Worm (Caenorhabditis elegans) whole organism, midembryonic: ENCODE data around the gene yars-2.

Experiments
- T22C8.4 ChIP-seq: fragments of 200-800 bp; sonication (Bioruptor generic); IDR thresholded peaks from 2 replicates; pipeline ENCODE4 v1.3.6; 2022; ENCODE audit warnings: missing genetic modification characterization, missing compliant biosample characterization
- cog-1 ChIP-seq: sonication (generic microtip); optimal IDR thresholded peaks from 2 replicates; lab custom pipeline; 2016; ENCODE audit warnings: missing genetic modification characterization, missing compliant biosample characterization
- flt-1 ChIP-seq: fragments of 200-800 bp; sonication (Bioruptor generic); IDR thresholded peaks from 2 replicates; pipeline ENCODE4 v1.3.6; 2022; ENCODE audit warnings: missing genetic modification characterization, missing compliant biosample characterization
- med-1 ChIP-seq: sonication (generic microtip); optimal IDR thresholded peaks from 2 replicates; lab custom pipeline; 2017; ENCODE audit warnings: missing genetic modification characterization, mild to moderate bottlenecking, missing compliant biosample characterization, antibody characterized with exemption, missing genetic modification reagents; ENCODE audit not compliant: insufficient read depth
- ref-1 ChIP-seq: fragments of 200-800 bp; sonication (Bioruptor generic); conservative IDR thresholded peaks from 2 replicates; pipeline ENCODE4 v1.3.6; 2022; ENCODE audit warnings: missing genetic modification reagents, missing genetic modification characterization, missing compliant biosample characterization
- tab-1 ChIP-seq: fragments of 200-800 bp; sonication (Bioruptor generic); IDR thresholded peaks from 2 replicates; pipeline ENCODE4 v1.3.6; 2022; ENCODE audit warnings: missing genetic modification characterization, missing compliant biosample characterization
- ztf-23 ChIP-seq: fragments of 200-800 bp; sonication (Bioruptor generic); IDR thresholded peaks from 2 replicates; pipeline ENCODE4 v1.3.6; 2022; ENCODE audit warnings: missing genetic modification reagents, missing genetic modification characterization, missing compliant biosample characterization
- ztf-29 ChIP-seq: fragments of 200-800 bp; sonication (Bioruptor generic); IDR thresholded peaks from 2 replicates; pipeline ENCODE4 v1.3.6; 2022; ENCODE audit warnings: missing genetic modification reagents, missing genetic modification characterization, missing compliant biosample characterization

ce11 chrIV:4673332-4673731 is 39.1 kb downstream of the yars-2 start:
- TF ChIP-seq ztf-23 (GFP tag; lab: Robert Waterston, UW) (no peak), cog-1 (tag; lab: Kevin White, UChicago) (no peak), T22C8.4 (no peak), med-1 (no peak), flt-1 (GFP tag; lab: Robert Waterston, UW) (no peak), tab-1 (GFP tag; lab: Robert Waterston, UW) (no peak), ref-1 (GFP tag; lab: Robert Waterston, UW) (no peak), ztf-29 (GFP tag; lab: Robert Waterston, UW) (no peak)
